Worm (Caenorhabditis elegans): Measurements from ENCODE around the gene exp-1.

- TF ChIP-seq ceh-36 (tag; optimal IDR thresholded peaks at IDR 0.05), result no peak
- TF ChIP-seq hmbx-1 (tag; optimal IDR thresholded peaks at IDR 0.05), result no peak
- no peak for TF ChIP-seq ets-7 (tag; optimal IDR thresholded peaks at IDR 0.05)
- TF ChIP-seq ama-1 (optimal IDR thresholded peaks at IDR 0.05), result no peak
- no peak for TF ChIP-seq hnd-1 (tag; optimal IDR thresholded peaks at IDR 0.05)
- TF ChIP-seq F13C5.2 (tag; optimal IDR thresholded peaks at IDR 0.05), result no peak
- TF ChIP-seq tbx-11 (GFP tag; IDR thresholded peaks at IDR 0.05), result no peak
- TF ChIP-seq ceh-13 (GFP tag; optimal IDR thresholded peaks at IDR 0.05), result no peak
- no peak for TF ChIP-seq hmg-4 (GFP tag; optimal IDR thresholded peaks at IDR 0.05)
These were observed 46.4 kb upstream of the exp-1 start for ce11 chrII:6207252-6207651.
